Fruit fly (Drosophila melanogaster): ENCODE data around the gene CG33333.

CG33333 gene

dm6 chr3R:17401289-17401752 is 15.9 kb upstream of the CG33333 start (continued):
- TF ChIP-seq pnt (GFP tag; optimal IDR thresholded peaks at IDR 0.05) = no peak
- TF ChIP-seq bab2 (GFP tag; optimal IDR thresholded peaks at IDR 0.05) = peak; percentile 37
- no peak for TF ChIP-seq Dip2 (GFP tag; IDR thresholded peaks at IDR 0.05)
- TF ChIP-seq CG3995 (GFP tag; optimal IDR thresholded peaks at IDR 0.05) = peak; percentile 45
- peak; percentile 20 for TF ChIP-seq eyg (GFP tag; optimal IDR thresholded peaks at IDR 0.05)
- TF ChIP-seq Hr51 (GFP tag; optimal IDR thresholded peaks at IDR 0.05) = peak in 1 of 2 experiments; percentile 69
- peak; percentile 68 for TF ChIP-seq PHDP (tag; optimal IDR thresholded peaks at IDR 0.05)
- no peak for TF ChIP-seq CG6765 (GFP tag; optimal IDR thresholded peaks at IDR 0.05)
- peak; percentile 54 for TF ChIP-seq vfl (GFP tag; optimal IDR thresholded peaks at IDR 0.05)
- no peak for TF ChIP-seq CTCF (GFP tag; optimal IDR thresholded peaks at IDR 0.05)
- TF ChIP-seq Fer3 (tag; optimal IDR thresholded peaks at IDR 0.05) = peak; percentile 39
- no peak for TF ChIP-seq eve (GFP tag; optimal IDR thresholded peaks at IDR 0.05)
- no peak for TF ChIP-seq ken (GFP tag; IDR thresholded peaks at IDR 0.05)
- peak; percentile 44 for TF ChIP-seq B-H1 (GFP tag; IDR thresholded peaks at IDR 0.05)
- TF ChIP-seq wdn (GFP tag; IDR thresholded peaks at IDR 0.05) = 0 out of 2 replicates have a peak, but pooled peaks have one; percentile 8
- TF ChIP-seq CG1832 (GFP tag; optimal IDR thresholded peaks at IDR 0.05) = no peak
- peak; percentile 47 for TF ChIP-seq bcd (GFP tag; optimal IDR thresholded peaks at IDR 0.05)
- TF ChIP-seq Dek (tag; optimal IDR thresholded peaks at IDR 0.05) = peak; percentile 75
- TF ChIP-seq seq (GFP tag; IDR thresholded peaks at IDR 0.05) = no peak
- peak in 1 of 2 experiments; percentile 43 for TF ChIP-seq chif (GFP tag; optimal IDR thresholded peaks at IDR 0.05)
- TF ChIP-seq CG4820 (GFP tag; optimal IDR thresholded peaks at IDR 0.05) = no peak
- peak; percentile 66 for TF ChIP-seq CG8924 (tag; optimal IDR thresholded peaks at IDR 0.05)
- TF ChIP-seq Ssrp (tag; optimal IDR thresholded peaks at IDR 0.05) = no peak
- TF ChIP-seq CG12155 (GFP tag; optimal IDR thresholded peaks at IDR 0.05) = peak; percentile 53
- TF ChIP-seq Doc2 (GFP tag; IDR thresholded peaks at IDR 0.05) = no peak
- TF ChIP-seq CG8089 (GFP tag; optimal IDR thresholded peaks at IDR 0.05) = no peak
- TF ChIP-seq Dip3 (GFP tag; optimal IDR thresholded peaks at IDR 0.05) = peak; percentile 64
- peak; percentile 17 for TF ChIP-seq CG12104 (GFP tag; optimal IDR thresholded peaks at IDR 0.05)
- no peak; the same call in 1 of the 2 replicates for TF ChIP-seq esg (GFP tag; conservative IDR thresholded peaks at IDR 0.05)
- TF ChIP-seq Nf-YC (tag; optimal IDR thresholded peaks at IDR 0.05) = peak; percentile 50
- peak; percentile 61 to 70 for TF ChIP-seq dpn (GFP tag; optimal IDR thresholded peaks at IDR 0.05)
- no peak for TF ChIP-seq ttk (GFP tag; IDR thresholded peaks at IDR 0.05)
- no peak for TF ChIP-seq CG10959 (GFP tag; IDR thresholded peaks at IDR 0.05)
- TF ChIP-seq row (GFP tag; IDR thresholded peaks at IDR 0.05) = peak; percentile 82
- TF ChIP-seq CG8765 (GFP tag; IDR thresholded peaks at IDR 0.05) = no peak
- peak; percentile 54 for TF ChIP-seq CG7786 (GFP tag; optimal IDR thresholded peaks at IDR 0.05)
- TF ChIP-seq sob (GFP tag; IDR thresholded peaks at IDR 0.05) = 0 out of 2 replicates have a peak, but pooled peaks have one; percentile 43
- 0 out of 3 replicates have a peak, but pooled peaks have one; percentile 44 for TF ChIP-seq CG11695 (GFP tag; IDR thresholded peaks at IDR 0.05)
- peak; percentile 4 for TF ChIP-seq CG33213 (GFP tag; optimal IDR thresholded peaks at IDR 0.05)
- TF ChIP-seq Opbp (GFP tag; IDR thresholded peaks at IDR 0.05; ENCODE audit: partially characterized antibody) = peak; percentile 86
- peak; percentile 11 for TF ChIP-seq ab (GFP tag; optimal IDR thresholded peaks at IDR 0.05)
- TF ChIP-seq Dbx (GFP tag; IDR thresholded peaks at IDR 0.05) = peak; percentile 68; the same call in 2 of the 3 replicates
- TF ChIP-seq btn (GFP tag; optimal IDR thresholded peaks at IDR 0.05) = no peak
- peak; percentile 80 for TF ChIP-seq vvl (GFP tag; IDR thresholded peaks at IDR 0.05)
- no peak for TF ChIP-seq CG9797 (GFP tag; optimal IDR thresholded peaks at IDR 0.05)
- no peak for TF ChIP-seq CG30431 (GFP tag; optimal IDR thresholded peaks at IDR 0.05)
- no peak for TF ChIP-seq CG11696 (GFP tag; IDR thresholded peaks at IDR 0.05)
- TF ChIP-seq pum (GFP tag; optimal IDR thresholded peaks at IDR 0.05) = peak; percentile 52
- TF ChIP-seq ranshi (GFP tag; IDR thresholded peaks at IDR 0.05) = peak; percentile 62
- peak; percentile 69 for TF ChIP-seq NfI (GFP tag; optimal IDR thresholded peaks at IDR 0.05)
- peak; percentile 85 for TF ChIP-seq CG6791 (GFP tag; IDR thresholded peaks at IDR 0.05; ENCODE audit: partially characterized antibody)
- no peak for TF ChIP-seq Drgx (GFP tag; IDR thresholded peaks at IDR 0.05)

Data from whole organism, embryonic.